Fruit fly (Drosophila melanogaster): ENCODE measurements around the gene CG16772.

- no peak for TF ChIP-seq CG7368 (GFP tag; optimal IDR thresholded peaks at IDR 0.05)
- TF ChIP-seq CG3919 (GFP tag; optimal IDR thresholded peaks at IDR 0.05), result no peak
- no peak for TF ChIP-seq CG6808 (GFP tag; optimal IDR thresholded peaks at IDR 0.05)
- no peak for TF ChIP-seq fkh (GFP tag; optimal IDR thresholded peaks at IDR 0.05)
- TF ChIP-seq svp (GFP tag), result no peak
- TF ChIP-seq Ets21C (GFP tag; optimal IDR thresholded peaks at IDR 0.05), result no peak
- TF ChIP-seq CG16779 (tag; optimal IDR thresholded peaks at IDR 0.05), result no peak
- TF ChIP-seq CG6276 (GFP tag; optimal IDR thresholded peaks at IDR 0.05), result no peak
- peak; percentile 39 for TF ChIP-seq Eip78C (GFP tag)
- TF ChIP-seq topi (GFP tag; optimal IDR thresholded peaks at IDR 0.05), result no peak
- no peak for TF ChIP-seq CG11762 (GFP tag; optimal IDR thresholded peaks at IDR 0.05; ENCODE audit: insufficient read depth)
- TF ChIP-seq acj6 (GFP tag; optimal IDR thresholded peaks at IDR 0.05), result no peak
- no peak for TF ChIP-seq CG9139 (GFP tag; optimal IDR thresholded peaks at IDR 0.05)
These were observed 45.5 kb upstream of the CG16772 start for dm6 chr2L:19916982-19917381.
